Worm (Caenorhabditis elegans) whole organism, midembryonic: ENCODE measurements around the gene T04C12.9.

Experiments
- T22C8.4 ChIP-seq: fragments of 200-800 bp; sonication (Bioruptor generic); IDR thresholded peaks from 2 replicates; pipeline ENCODE4 v1.3.6; 2022; ENCODE audit warnings: missing genetic modification characterization, missing compliant biosample characterization
- cog-1 ChIP-seq: sonication (generic microtip); optimal IDR thresholded peaks from 2 replicates; lab custom pipeline; 2016; ENCODE audit warnings: missing genetic modification characterization, missing compliant biosample characterization
- flt-1 ChIP-seq: fragments of 200-800 bp; sonication (Bioruptor generic); IDR thresholded peaks from 2 replicates; pipeline ENCODE4 v1.3.6; 2022; ENCODE audit warnings: missing genetic modification characterization, missing compliant biosample characterization
- klf-2 ChIP-seq: fragments of 200-800 bp; sonication (Bioruptor generic); conservative IDR thresholded peaks from 2 replicates; pipeline ENCODE4 v1.3.6; 2022; ENCODE audit warnings: missing genetic modification reagents, missing genetic modification characterization, missing compliant biosample characterization
- med-1 ChIP-seq: sonication (generic microtip); optimal IDR thresholded peaks from 2 replicates; lab custom pipeline; 2017; ENCODE audit warnings: missing genetic modification characterization, mild to moderate bottlenecking, missing compliant biosample characterization, antibody characterized with exemption, missing genetic modification reagents; ENCODE audit not compliant: insufficient read depth
- ref-1 ChIP-seq: fragments of 200-800 bp; sonication (Bioruptor generic); conservative IDR thresholded peaks from 2 replicates; pipeline ENCODE4 v1.3.6; 2022; ENCODE audit warnings: missing genetic modification reagents, missing genetic modification characterization, missing compliant biosample characterization
- tab-1 ChIP-seq: fragments of 200-800 bp; sonication (Bioruptor generic); IDR thresholded peaks from 2 replicates; pipeline ENCODE4 v1.3.6; 2022; ENCODE audit warnings: missing genetic modification characterization, missing compliant biosample characterization
- ztf-23 ChIP-seq: fragments of 200-800 bp; sonication (Bioruptor generic); IDR thresholded peaks from 2 replicates; pipeline ENCODE4 v1.3.6; 2022; ENCODE audit warnings: missing genetic modification reagents, missing genetic modification characterization, missing compliant biosample characterization
- ztf-29 ChIP-seq: fragments of 200-800 bp; sonication (Bioruptor generic); IDR thresholded peaks from 2 replicates; pipeline ENCODE4 v1.3.6; 2022; ENCODE audit warnings: missing genetic modification reagents, missing genetic modification characterization, missing compliant biosample characterization

- no peak for TF ChIP-seq med-1 (GFP tag; lab: Kevin White, UChicago)
- TF ChIP-seq klf-2 (GFP tag; lab: Robert Waterston, UW) = no peak
- TF ChIP-seq flt-1 = no peak
- TF ChIP-seq cog-1 (tag; lab: Kevin White, UChicago) = no peak
- TF ChIP-seq ztf-29 (GFP tag; lab: Robert Waterston, UW) = no peak
- TF ChIP-seq T22C8.4 = no peak
- TF ChIP-seq tab-1 = no peak
- no peak for TF ChIP-seq ztf-23
- TF ChIP-seq ref-1 (GFP tag; lab: Robert Waterston, UW) = no peak
Observed at ce11 chrV:11012419-11012818, 50.6 kb downstream of the T04C12.9 start, which contains the start of gene C13G3.1.
